Worm (Caenorhabditis elegans) whole organism, L4 larva: ENCODE measurements around the gene gtr-1.

Source experiments
- D1046.2 ChIP-seq: fragments of 200-800 bp; sonication (Bioruptor generic); IDR thresholded peaks from 2 replicates; pipeline ENCODE4 v1.3.6; 2022; ENCODE audit warnings: missing genetic modification characterization, missing compliant biosample characterization
- F37D6.2 ChIP-seq: sonication (generic microtip); optimal IDR thresholded peaks from 2 replicates; lab custom pipeline; 2016; ENCODE audit warnings: mild to moderate bottlenecking, missing genetic modification characterization, missing compliant biosample characterization
- R02D3.7 ChIP-seq: fragments of 150-350 bp; sonication (generic microtip); optimal IDR thresholded peaks from 3 replicates; lab custom pipeline; 2014; ENCODE audit warnings: missing biosample characterization, missing genetic modification characterization
- T26A8.4 ChIP-seq: fragments of 200-800 bp; sonication (Bioruptor generic); IDR thresholded peaks from 2 replicates; pipeline ENCODE4 v1.3.6; 2022; ENCODE audit warnings: missing genetic modification characterization, missing compliant biosample characterization
- Y5F2A.4 ChIP-seq: fragments of 200-800 bp; sonication (Bioruptor generic); optimal IDR thresholded peaks from 2 replicates; lab custom pipeline; 2018; ENCODE audit warnings: mild to moderate bottlenecking, missing genetic modification characterization, missing compliant biosample characterization
- ZK337.2 ChIP-seq: fragments of 200-800 bp; sonication (Bioruptor generic); IDR thresholded peaks from 2 replicates; pipeline ENCODE4 v1.3.6; 2022; ENCODE audit warnings: missing genetic modification reagents, missing genetic modification characterization, missing compliant biosample characterization
- ZK546.5 ChIP-seq, 2 experiments: sonication (generic microtip); optimal IDR thresholded peaks; 2 replicates each; lab custom pipeline; 2017; ENCODE audit warnings: missing biosample characterization in 2 of 2, missing genetic modification characterization in 2 of 2
- aha-1 ChIP-seq: fragments of 150-350 bp; peaks from one replicate; lab custom pipeline; 2014; ENCODE audit warnings: missing biosample characterization, missing genetic modification characterization
- ceh-20 ChIP-seq: fragments of 200-800 bp; sonication (Bioruptor generic); IDR thresholded peaks from 2 replicates; pipeline ENCODE4 v1.3.6; 2022; ENCODE audit warnings: missing genetic modification reagents, missing genetic modification characterization, missing compliant biosample characterization
- ceh-28 ChIP-seq: fragments of 150-350 bp; optimal IDR thresholded peaks from 2 replicates; lab custom pipeline; 2014; ENCODE audit warnings: missing biosample characterization, missing genetic modification reagents, missing genetic modification characterization
- ceh-44 ChIP-seq: fragments of 200-800 bp; sonication (Bioruptor generic); IDR thresholded peaks from 2 replicates; pipeline ENCODE4 v1.3.6; 2022; ENCODE audit warnings: missing genetic modification reagents, missing genetic modification characterization, missing compliant biosample characterization
- ceh-62 ChIP-seq: sonication (generic microtip); optimal IDR thresholded peaks from 2 replicates; lab custom pipeline; 2017; ENCODE audit warnings: missing biosample characterization, missing genetic modification characterization
- daf-12 ChIP-seq: fragments of 150-350 bp; optimal IDR thresholded peaks from 2 replicates; lab custom pipeline; 2014; ENCODE audit warnings: missing biosample characterization, missing genetic modification reagents, missing genetic modification characterization
- daf-16 ChIP-seq, 3 experiments: sonication (generic microtip); optimal IDR thresholded peaks; 2 replicates each; lab custom pipeline; 2016 to 2017; ENCODE audit warnings: missing genetic modification characterization in 3 of 3, missing genetic modification reagents in 3 of 3, mild to moderate bottlenecking in 2 of 3, missing compliant biosample characterization in 2 of 3, missing biosample characterization in 1 of 3, moderate library complexity in 1 of 3
- daf-8 ChIP-seq: fragments of 200-800 bp; sonication (Bioruptor generic); IDR thresholded peaks from 2 replicates; pipeline ENCODE4 v1.3.6; 2022; ENCODE audit warnings: missing genetic modification characterization, missing compliant biosample characterization
- dmd-6 ChIP-seq: fragments of 200-800 bp; sonication (Bioruptor generic); IDR thresholded peaks from 2 replicates; pipeline ENCODE4 v1.3.6; 2022; ENCODE audit warnings: missing genetic modification reagents, missing genetic modification characterization, missing compliant biosample characterization
- fkh-10 ChIP-seq: fragments of 150-350 bp; optimal IDR thresholded peaks from 2 replicates; lab custom pipeline; 2014; ENCODE audit warnings: missing biosample characterization, missing genetic modification reagents, missing genetic modification characterization
- hif-1 ChIP-seq, 2 experiments: sonication (generic microtip); optimal IDR thresholded peaks; 2 replicates each; lab custom pipeline; 2016 to 2017; ENCODE audit warnings: missing compliant biosample characterization in 2 of 2, missing genetic modification characterization in 2 of 2, missing genetic modification reagents in 2 of 2, missing genotype in 2 of 2, mild to moderate bottlenecking in 1 of 2
- lin-1 ChIP-seq: fragments of 200-800 bp; sonication (Bioruptor generic); IDR thresholded peaks from 2 replicates; pipeline ENCODE4 v1.3.6; 2022; ENCODE audit warnings: missing genetic modification reagents, missing genetic modification characterization, missing compliant biosample characterization
- lin-13 ChIP-seq: fragments of 150-350 bp; optimal IDR thresholded peaks from 2 replicates; lab custom pipeline; 2014; ENCODE audit warnings: missing biosample characterization, missing genetic modification reagents, missing genetic modification characterization
- lin-38 ChIP-seq: fragments of 200-800 bp; sonication (Bioruptor generic); IDR thresholded peaks from 2 replicates; pipeline ENCODE4 v1.3.6; 2022; ENCODE audit warnings: missing genetic modification reagents, missing genetic modification characterization, missing compliant biosample characterization
- lir-3 ChIP-seq: sonication (generic microtip); optimal IDR thresholded peaks from 2 replicates; lab custom pipeline; 2016; ENCODE audit warnings: mild to moderate bottlenecking, missing genetic modification characterization, missing compliant biosample characterization
- madf-9 ChIP-seq: fragments of 200-800 bp; sonication (Bioruptor generic); conservative IDR thresholded peaks from 2 replicates; pipeline ENCODE4 v1.3.6; 2022; ENCODE audit warnings: missing genetic modification reagents, missing genetic modification characterization, missing compliant biosample characterization
- mes-2 ChIP-seq: sonication (generic microtip); optimal IDR thresholded peaks from 2 replicates; lab custom pipeline; 2016; ENCODE audit warnings: missing genotype, mild to moderate bottlenecking, missing genetic modification characterization, missing compliant biosample characterization; ENCODE audit not compliant: poor library complexity, severe bottlenecking
- mxl-3 ChIP-seq: fragments of 200-800 bp; sonication (Bioruptor generic); optimal IDR thresholded peaks from 2 replicates; lab custom pipeline; 2018; ENCODE audit warnings: mild to moderate bottlenecking, missing genetic modification characterization, missing compliant biosample characterization
- nhr-102 ChIP-seq: sonication (generic microtip); optimal IDR thresholded peaks from 2 replicates; lab custom pipeline; 2016; ENCODE audit warnings: mild to moderate bottlenecking, missing genetic modification characterization, moderate library complexity, missing compliant biosample characterization
- nhr-237 ChIP-seq: sonication (generic microtip); optimal IDR thresholded peaks from 2 replicates; lab custom pipeline; 2017; ENCODE audit warnings: missing biosample characterization, missing genetic modification characterization
- nhr-25 ChIP-seq: sonication (generic microtip); optimal IDR thresholded peaks from 2 replicates; lab custom pipeline; 2017; ENCODE audit warnings: missing genetic modification characterization, mild to moderate bottlenecking, missing compliant biosample characterization, antibody characterized with exemption, moderate library complexity, borderline replicate concordance; ENCODE audit not compliant: insufficient read depth
- nhr-28 ChIP-seq: fragments of 150-350 bp; optimal IDR thresholded peaks from 2 replicates; lab custom pipeline; 2014; ENCODE audit warnings: missing biosample characterization, missing genetic modification characterization
- nhr-41 ChIP-seq: fragments of 200-800 bp; sonication (Bioruptor generic); IDR thresholded peaks from 2 replicates; pipeline ENCODE4 v1.3.6; 2022; ENCODE audit warnings: missing genetic modification reagents, missing genetic modification characterization, missing compliant biosample characterization
- nhr-76 ChIP-seq: fragments of 150-350 bp; optimal IDR thresholded peaks from 2 replicates; lab custom pipeline; 2014; ENCODE audit warnings: missing biosample characterization, missing genetic modification characterization
- nhr-77 ChIP-seq: fragments of 150-350 bp; optimal IDR thresholded peaks from 2 replicates; lab custom pipeline; 2014; ENCODE audit warnings: missing biosample characterization, missing genetic modification characterization
- pha-4 ChIP-seq, 2 experiments: fragments of 150-350 bp in 1 of 2; fragments of 200-800 bp in 1 of 2; sonication (Bioruptor generic) in 1 of 2; IDR thresholded peaks in 1 of 2; optimal IDR thresholded peaks in 1 of 2; 2 replicates each; pipeline versions ENCODE4 v1.3.6 to Lab custom; 2014 to 2022; ENCODE audit warnings: missing genetic modification characterization in 2 of 2, missing genetic modification reagents in 2 of 2, missing biosample characterization in 1 of 2, missing compliant biosample characterization in 1 of 2
- spr-1 ChIP-seq: sonication (generic microtip); optimal IDR thresholded peaks from 2 replicates; lab custom pipeline; 2016; ENCODE audit warnings: mild to moderate bottlenecking, missing genetic modification characterization, missing compliant biosample characterization
- unc-39 ChIP-seq: sonication (generic microtip); optimal IDR thresholded peaks from 2 replicates; lab custom pipeline; 2017; ENCODE audit warnings: missing biosample characterization, missing genetic modification characterization
- vab-7 ChIP-seq: fragments of 200-800 bp; sonication (Bioruptor generic); IDR thresholded peaks from 2 replicates; pipeline ENCODE4 v1.3.6; 2022; ENCODE audit warnings: missing genetic modification reagents, missing genetic modification characterization, missing compliant biosample characterization
- zfp-2 ChIP-seq: sonication (generic microtip); optimal IDR thresholded peaks from 2 replicates; lab custom pipeline; 2016; ENCODE audit warnings: mild to moderate bottlenecking, missing genetic modification characterization, missing compliant biosample characterization
- zfp-3 ChIP-seq: fragments of 200-800 bp; sonication (Bioruptor generic); conservative IDR thresholded peaks from 2 replicates; pipeline ENCODE4 v1.3.6; 2022; ENCODE audit warnings: missing genetic modification reagents, missing genetic modification characterization, missing compliant biosample characterization

Gene gtr-1

ce11 chrX:827502-827901 is 24.9 kb downstream of the gtr-1 start (continued):
- TF ChIP-seq hif-1 (tag; optimal IDR thresholded peaks at IDR 0.05; lab: Kevin White, UChicago) (peak in 1 of 2 experiments; percentile 45), ZK337.2 (GFP tag; lab: Robert Waterston, UW) (no peak), zfp-2 (tag; lab: Kevin White, UChicago) (no peak), nhr-77 (tag; lab: Kevin White, UChicago) (peak; percentile 33), nhr-25 (tag; lab: Kevin White, UChicago) (peak; percentile 85), ceh-62 (tag; lab: Kevin White, UChicago) (no peak), pha-4 (GFP tag; IDR thresholded peaks at IDR 0.05; lab: Robert Waterston, UW) (no peak), pha-4 (tag; optimal IDR thresholded peaks at IDR 0.05; lab: Kevin White, UChicago) (peak; percentile 90), daf-16 (GFP tag; optimal IDR thresholded peaks at IDR 0.05; lab: Kevin White, UChicago) (no peak), daf-16 (tag; optimal IDR thresholded peaks at IDR 0.05; lab: Kevin White, UChicago) (peak; percentile 52)
- TF ChIP-seq, all 104 proteins: peak for 27

- TF ChIP-seq ceh-28 (tag; lab: Kevin White, UChicago) (no peak), nhr-28 (tag; lab: Kevin White, UChicago) (no peak), lin-1 (no peak), daf-8 (GFP tag; lab: Robert Waterston, UW) (no peak), lir-3 (tag; lab: Kevin White, UChicago) (no peak), lin-38 (GFP tag; lab: Robert Waterston, UW) (no peak), mxl-3 (GFP tag; lab: Kevin White, UChicago) (no peak), dmd-6 (GFP tag; lab: Robert Waterston, UW) (no peak), vab-7 (GFP tag; lab: Robert Waterston, UW) (no peak), unc-39 (tag; lab: Kevin White, UChicago) (no peak), nhr-237 (tag; lab: Kevin White, UChicago) (no peak), D1046.2 (GFP tag; lab: Robert Waterston, UW) (no peak), Y5F2A.4 (no peak), T26A8.4 (GFP tag; lab: Robert Waterston, UW) (no peak), ZK546.5 (tag; optimal IDR thresholded peaks at IDR 0.05; lab: Kevin White, UChicago) (no peak), nhr-102 (tag; lab: Kevin White, UChicago) (no peak), nhr-77 (tag; lab: Kevin White, UChicago) (no peak), nhr-76 (tag; lab: Kevin White, UChicago) (no peak)
These were observed 26.0 kb downstream of the gtr-1 start, which contains the start of gene wdr-54 for ce11 chrX:828603-829002. TSS of gene wdr-54 (plus strand) at chrX:828903.

- no peak for TF ChIP-seq fkh-10
- TF ChIP-seq ceh-20, result no peak
- TF ChIP-seq aha-1 (tag; lab: Kevin White, UChicago), result peak; percentile 60
- no peak for TF ChIP-seq F37D6.2
These were observed 27.6 kb downstream of the gtr-1 start for ce11 chrX:830185-830584.

ce11 chrX:834478-834877 is 31.9 kb downstream of the gtr-1 start, which contains the start of gene F39H12.1:
TSS of gene F39H12.1 (plus strand) at chrX:834778.
- TF ChIP-seq daf-12 (tag; lab: Kevin White, UChicago), result no peak
- no peak for TF ChIP-seq zfp-3 (GFP tag; lab: Robert Waterston, UW)
- TF ChIP-seq nhr-25 (tag; lab: Kevin White, UChicago), result no peak
- no peak for TF ChIP-seq dmd-6 (GFP tag; lab: Robert Waterston, UW)
- no peak for TF ChIP-seq ceh-44 (GFP tag; lab: Robert Waterston, UW)
- no peak for TF ChIP-seq nhr-41 (GFP tag; lab: Robert Waterston, UW)
- TF ChIP-seq mes-2 (tag; lab: Kevin White, UChicago), result no peak
- TF ChIP-seq spr-1 (tag; lab: Kevin White, UChicago), result no peak
- no peak for TF ChIP-seq ZK546.5 (tag; optimal IDR thresholded peaks at IDR 0.05; lab: Kevin White, UChicago)
- TF ChIP-seq lin-13 (GFP tag; lab: Kevin White, UChicago), result no peak
- TF ChIP-seq madf-9 (GFP tag; lab: Robert Waterston, UW), result no peak
- no peak for TF ChIP-seq R02D3.7 (tag; lab: Kevin White, UChicago)
- TF ChIP-seq, all 104 proteins: peak for 0
